Worm (Caenorhabditis elegans) whole organism, midembryonic: Measurements from ENCODE around the gene prx-3.
A peak's percentile ranks its signal among the peaks of the same experiment; 100 is the strongest.

Experiments used
- T22C8.4 ChIP-seq: fragments of 200-800 bp; sonication (Bioruptor generic); IDR thresholded peaks from 2 replicates; pipeline ENCODE4 v1.3.6; 2022; ENCODE audit warnings: missing genetic modification characterization, missing compliant biosample characterization
- cog-1 ChIP-seq: sonication (generic microtip); optimal IDR thresholded peaks from 2 replicates; lab custom pipeline; 2016; ENCODE audit warnings: missing genetic modification characterization, missing compliant biosample characterization
- flt-1 ChIP-seq: fragments of 200-800 bp; sonication (Bioruptor generic); IDR thresholded peaks from 2 replicates; pipeline ENCODE4 v1.3.6; 2022; ENCODE audit warnings: missing genetic modification characterization, missing compliant biosample characterization
- klf-2 ChIP-seq: fragments of 200-800 bp; sonication (Bioruptor generic); conservative IDR thresholded peaks from 2 replicates; pipeline ENCODE4 v1.3.6; 2022; ENCODE audit warnings: missing genetic modification reagents, missing genetic modification characterization, missing compliant biosample characterization
- med-1 ChIP-seq: sonication (generic microtip); optimal IDR thresholded peaks from 2 replicates; lab custom pipeline; 2017; ENCODE audit warnings: missing genetic modification characterization, mild to moderate bottlenecking, missing compliant biosample characterization, antibody characterized with exemption, missing genetic modification reagents; ENCODE audit not compliant: insufficient read depth
- ref-1 ChIP-seq: fragments of 200-800 bp; sonication (Bioruptor generic); conservative IDR thresholded peaks from 2 replicates; pipeline ENCODE4 v1.3.6; 2022; ENCODE audit warnings: missing genetic modification reagents, missing genetic modification characterization, missing compliant biosample characterization
- tab-1 ChIP-seq: fragments of 200-800 bp; sonication (Bioruptor generic); IDR thresholded peaks from 2 replicates; pipeline ENCODE4 v1.3.6; 2022; ENCODE audit warnings: missing genetic modification characterization, missing compliant biosample characterization
- ztf-23 ChIP-seq: fragments of 200-800 bp; sonication (Bioruptor generic); IDR thresholded peaks from 2 replicates; pipeline ENCODE4 v1.3.6; 2022; ENCODE audit warnings: missing genetic modification reagents, missing genetic modification characterization, missing compliant biosample characterization
- ztf-29 ChIP-seq: fragments of 200-800 bp; sonication (Bioruptor generic); IDR thresholded peaks from 2 replicates; pipeline ENCODE4 v1.3.6; 2022; ENCODE audit warnings: missing genetic modification reagents, missing genetic modification characterization, missing compliant biosample characterization

prx-3 gene

ce11 chrX:6134423-6134822 is 21.7 kb upstream of the prx-3 start:
- TF ChIP-seq med-1 (GFP tag; lab: Kevin White, UChicago) (no peak), tab-1 (no peak), ztf-23 (GFP tag; lab: Robert Waterston, UW) (no peak), ref-1 (GFP tag; lab: Robert Waterston, UW) (no peak), ztf-29 (GFP tag; lab: Robert Waterston, UW) (no peak), T22C8.4 (GFP tag; lab: Robert Waterston, UW) (no peak), flt-1 (GFP tag; lab: Robert Waterston, UW) (0 out of 2 replicates have a peak, but pooled peaks have one; percentile 34), klf-2 (GFP tag; lab: Robert Waterston, UW) (no peak)

DNA sequence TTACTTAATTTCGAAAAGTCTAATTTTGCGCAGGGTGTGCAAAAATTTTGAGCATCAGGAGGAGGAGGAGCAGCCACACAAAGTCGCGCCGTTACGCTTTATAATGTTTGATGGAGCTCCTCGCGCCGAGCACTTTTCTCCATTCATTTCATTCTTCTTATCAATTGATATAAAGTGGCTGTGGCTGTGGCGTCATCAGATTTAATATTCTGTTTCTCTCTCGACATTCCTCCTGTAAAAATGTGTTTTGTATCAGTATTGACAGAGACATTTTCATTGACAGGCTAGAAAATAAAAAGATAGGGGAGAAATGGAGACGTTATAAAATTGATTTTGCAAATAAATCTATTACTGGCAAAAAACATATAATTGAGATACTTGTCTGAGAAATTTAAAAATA is 16.6 kb upstream of the prx-3 start:
- no peak for TF ChIP-seq cog-1 (tag; lab: Kevin White, UChicago)
- TF ChIP-seq tab-1 = no peak
- 0 out of 2 replicates have a peak, but pooled peaks have one; percentile 29 for TF ChIP-seq ztf-23 (GFP tag; lab: Robert Waterston, UW)
- no peak for TF ChIP-seq ref-1 (GFP tag; lab: Robert Waterston, UW)
- TF ChIP-seq med-1 (GFP tag; lab: Kevin White, UChicago) = no peak
- no peak for TF ChIP-seq ztf-29 (GFP tag; lab: Robert Waterston, UW)

DNA sequence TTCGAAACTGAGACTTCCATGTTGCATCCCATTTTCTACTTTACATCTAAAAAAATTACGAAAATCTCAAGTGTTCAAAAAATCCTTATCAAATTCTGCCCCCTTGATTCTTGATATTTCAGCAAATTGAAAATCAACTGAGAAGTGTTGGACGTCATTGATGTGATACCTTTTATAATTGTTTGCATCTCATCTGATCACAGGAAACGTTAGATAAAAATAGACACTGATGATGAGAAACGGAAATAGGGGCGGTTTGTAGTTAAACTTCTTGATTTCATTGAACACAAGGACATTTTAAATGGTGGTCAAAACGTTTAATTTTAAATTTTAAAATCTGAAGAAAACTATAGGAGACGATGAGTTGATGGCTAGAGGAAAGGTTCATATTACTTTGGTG is 16.1 kb upstream of the prx-3 start:
- TF ChIP-seq ztf-23 (GFP tag; lab: Robert Waterston, UW) = no peak
- no peak for TF ChIP-seq klf-2 (GFP tag; lab: Robert Waterston, UW)
- no peak for TF ChIP-seq tab-1
- no peak for TF ChIP-seq ztf-29 (GFP tag; lab: Robert Waterston, UW)
- no peak for TF ChIP-seq flt-1 (GFP tag; lab: Robert Waterston, UW)
- no peak for TF ChIP-seq ref-1 (GFP tag; lab: Robert Waterston, UW)
- TF ChIP-seq T22C8.4 (GFP tag; lab: Robert Waterston, UW) = no peak
- no peak for TF ChIP-seq med-1 (GFP tag; lab: Kevin White, UChicago)
- TF ChIP-seq cog-1 (tag; lab: Kevin White, UChicago) = no peak

DNA sequence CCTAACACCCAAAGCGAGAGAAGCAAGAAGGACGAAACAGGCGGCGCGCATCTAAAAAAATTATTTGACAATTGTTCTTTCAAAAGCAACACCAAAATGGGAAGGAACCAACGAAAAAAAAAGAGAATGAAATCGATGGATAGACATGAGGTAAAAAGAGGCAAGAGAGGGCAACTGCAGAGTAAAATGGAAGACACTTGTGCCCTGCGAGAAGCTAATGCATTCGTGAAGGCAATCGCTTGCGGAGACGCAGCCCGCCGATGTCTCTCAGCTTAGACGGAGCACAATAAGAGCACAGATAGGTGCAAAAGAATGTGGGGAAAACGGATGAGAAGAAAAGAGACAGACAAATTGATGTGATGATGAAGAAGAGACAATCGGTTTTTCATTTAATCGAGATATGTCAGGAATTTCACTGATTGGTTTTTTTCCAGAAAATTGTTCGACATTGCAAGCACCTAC is 15.5 kb upstream of the prx-3 start, which contains the start of gene C15H9.9:
Gene C15H9.9 (minus strand): TSS at position 51 of the 462 bp plus-strand sequence.
- TF ChIP-seq ref-1 (GFP tag; lab: Robert Waterston, UW) = no peak
- TF ChIP-seq cog-1 (tag; lab: Kevin White, UChicago) = no peak
- TF ChIP-seq T22C8.4 (GFP tag; lab: Robert Waterston, UW) = no peak

DNA sequence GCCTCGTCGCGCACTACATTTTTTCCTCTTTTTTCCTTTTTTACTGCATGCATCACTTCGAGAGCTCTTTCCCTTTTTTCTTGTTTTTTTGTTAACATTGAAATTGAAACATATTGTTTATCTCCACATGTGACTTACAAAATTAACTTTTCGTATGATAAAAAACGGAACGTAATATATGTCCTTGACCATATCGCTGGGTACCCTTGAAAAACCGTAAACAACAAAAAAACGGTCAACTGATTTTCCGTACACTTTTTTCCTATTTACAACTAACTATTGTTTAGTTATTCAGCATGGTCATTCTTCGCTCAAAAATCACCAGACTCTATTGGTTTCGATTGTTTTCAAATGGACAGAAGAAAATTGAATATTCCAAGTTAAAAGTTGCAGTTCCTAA is 9.3 kb upstream of the prx-3 start, which contains the start of gene nnt-1:
Gene nnt-1 (plus strand): TSS at position 286 of the 400 bp plus-strand sequence.
- TF ChIP-seq tab-1 (no peak), T22C8.4 (GFP tag; lab: Robert Waterston, UW) (no peak), cog-1 (tag; lab: Kevin White, UChicago) (no peak), flt-1 (GFP tag; lab: Robert Waterston, UW) (no peak), klf-2 (GFP tag; lab: Robert Waterston, UW) (no peak), ztf-23 (GFP tag; lab: Robert Waterston, UW) (no peak), ztf-29 (GFP tag; lab: Robert Waterston, UW) (no peak), ref-1 (GFP tag; lab: Robert Waterston, UW) (no peak), med-1 (GFP tag; lab: Kevin White, UChicago) (no peak)

DNA sequence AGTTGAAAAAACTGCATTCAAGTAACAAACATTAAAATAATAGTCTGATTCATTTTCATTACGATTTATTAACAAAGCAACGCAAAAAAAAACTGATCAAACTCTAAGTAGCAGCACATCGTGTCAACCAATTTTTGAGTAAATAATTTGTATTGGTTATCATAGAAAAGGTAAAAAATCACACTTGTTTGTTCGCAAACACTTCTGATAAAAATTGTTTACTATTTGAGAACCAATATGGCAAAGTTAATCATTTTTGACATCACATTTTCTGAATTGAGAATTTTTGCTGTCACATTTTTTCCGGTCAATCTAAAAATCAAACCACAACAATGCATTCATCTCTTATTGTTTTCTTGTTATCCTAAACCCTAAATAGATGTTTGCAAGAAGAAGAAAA is 8.6 kb upstream of the prx-3 start:
- TF ChIP-seq flt-1 (GFP tag; lab: Robert Waterston, UW) (no peak), ztf-23 (GFP tag; lab: Robert Waterston, UW) (no peak)

DNA sequence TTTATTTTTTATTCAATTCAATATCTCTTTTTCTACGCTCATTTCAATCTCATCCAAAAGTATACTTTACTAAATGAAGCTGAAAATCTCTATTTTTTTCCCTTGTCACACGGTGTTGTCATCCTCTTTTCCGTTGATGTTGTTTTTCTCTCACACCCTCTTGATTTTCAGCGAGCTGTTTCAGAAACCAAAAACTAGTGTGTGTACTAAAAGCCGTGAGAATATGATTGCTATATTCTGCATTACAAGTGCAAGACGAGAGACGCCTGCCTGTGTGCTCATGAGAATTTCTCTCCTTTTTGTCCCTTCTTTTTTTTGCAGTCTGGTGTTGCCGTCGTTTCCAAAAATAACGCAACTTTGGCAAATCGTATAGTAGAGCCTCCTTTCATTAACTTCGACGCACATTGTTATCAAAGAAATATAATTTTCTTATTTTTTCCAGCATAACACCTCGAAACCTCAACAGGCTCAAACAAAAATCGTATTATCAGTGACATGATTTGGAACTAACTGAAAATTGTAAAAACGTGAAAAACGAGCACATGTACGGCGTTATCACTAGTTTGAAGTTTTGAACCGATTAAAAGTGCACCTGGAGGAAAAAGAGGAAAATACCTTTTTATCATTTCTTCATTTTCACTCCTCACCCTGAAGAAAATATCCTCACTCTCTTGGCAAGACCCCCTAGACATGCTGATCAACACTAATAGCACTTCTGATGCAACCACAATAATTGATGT is 5.5 kb upstream of the prx-3 start, which contains the start of gene C15H9.2:
Gene C15H9.2 (plus strand): TSS at position 441 of the 740 bp plus-strand sequence.
- TF ChIP-seq ref-1 (GFP tag; lab: Robert Waterston, UW) (no peak), ztf-29 (GFP tag; lab: Robert Waterston, UW) (no peak), T22C8.4 (GFP tag; lab: Robert Waterston, UW) (no peak), cog-1 (tag; lab: Kevin White, UChicago) (no peak), flt-1 (GFP tag; lab: Robert Waterston, UW) (no peak), ztf-23 (GFP tag; lab: Robert Waterston, UW) (no peak), klf-2 (GFP tag; lab: Robert Waterston, UW) (no peak), tab-1 (no peak), med-1 (GFP tag; lab: Kevin White, UChicago) (no peak)

DNA sequence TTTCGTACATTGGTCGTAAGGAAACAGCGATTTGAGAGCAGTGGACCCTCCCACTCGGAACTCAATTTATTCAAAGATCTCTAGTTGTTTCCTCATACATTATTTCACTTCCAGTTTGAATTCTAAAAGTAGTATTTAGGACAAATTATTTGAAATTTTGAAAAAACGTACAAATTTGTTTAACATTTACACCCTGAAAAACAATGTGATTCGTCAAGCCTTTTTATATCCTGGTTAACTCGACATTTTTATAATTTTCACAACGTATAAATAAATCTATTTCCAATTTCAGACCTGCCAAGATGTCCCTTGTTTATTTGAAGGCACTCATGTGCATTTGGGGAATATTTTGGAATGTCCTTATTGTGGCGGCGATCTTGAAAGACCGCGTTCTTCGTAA is 2.8 kb upstream of the prx-3 start, which contains the start of gene C15H9.3:
Gene C15H9.3 (plus strand): TSS at position 301 of the 400 bp plus-strand sequence.
- no peak for TF ChIP-seq T22C8.4 (GFP tag; lab: Robert Waterston, UW)
- no peak for TF ChIP-seq ztf-29 (GFP tag; lab: Robert Waterston, UW)
- TF ChIP-seq med-1 (GFP tag; lab: Kevin White, UChicago) = no peak

DNA sequence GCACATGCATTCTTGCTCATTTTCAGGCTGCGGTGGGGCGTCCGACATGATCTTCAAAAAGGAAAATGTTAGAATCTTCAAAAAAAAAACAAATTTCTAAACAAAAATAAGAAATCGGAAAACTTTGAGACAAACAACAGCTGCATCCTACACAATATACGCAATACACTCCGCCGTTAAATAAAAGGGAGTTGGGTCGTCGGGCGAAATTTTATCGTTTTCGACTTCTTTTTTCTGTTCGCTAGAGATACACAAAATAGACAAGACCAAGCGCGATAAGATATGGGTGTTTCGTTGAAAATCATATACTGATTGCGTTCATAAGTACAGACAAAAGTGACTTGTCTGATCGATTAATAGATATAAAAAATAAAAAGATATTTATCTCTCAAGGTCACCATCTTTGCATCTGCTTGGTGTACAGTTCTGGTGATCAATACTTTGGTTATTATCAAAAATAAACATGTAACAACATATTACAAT is 3.4 kb downstream of the prx-3 start, which contains the start of gene kynu-1:
Gene kynu-1 (minus strand): TSS at position 51 of the 483 bp plus-strand sequence.
- TF ChIP-seq tab-1 (no peak), flt-1 (GFP tag; lab: Robert Waterston, UW) (no peak), ref-1 (GFP tag; lab: Robert Waterston, UW) (no peak), T22C8.4 (GFP tag; lab: Robert Waterston, UW) (no peak), ztf-29 (GFP tag; lab: Robert Waterston, UW) (no peak), med-1 (GFP tag; lab: Kevin White, UChicago) (no peak), ztf-23 (GFP tag; lab: Robert Waterston, UW) (no peak), cog-1 (tag; lab: Kevin White, UChicago) (no peak), klf-2 (GFP tag; lab: Robert Waterston, UW) (no peak)
